Fruit fly (Drosophila melanogaster) whole organism, embryonic: Measurements from ENCODE around the gene RhoGEF4.

ENCODE experiments used
- CG10431 ChIP-seq: fragments of 200-800 bp; sonication (Bioruptor generic); optimal IDR thresholded peaks from 3 replicates; lab custom pipeline; 2018; ENCODE audit warnings: missing biosample characterization, mild to moderate bottlenecking, missing genetic modification characterization
- CG10979 ChIP-seq: fragments of 200-800 bp; sonication (Bioruptor generic); optimal IDR thresholded peaks from 2 replicates; lab custom pipeline; 2018; ENCODE audit warnings: missing biosample characterization, mild to moderate bottlenecking, missing genetic modification characterization, moderate library complexity
- CG11247 ChIP-seq: fragments of 200-800 bp; sonication (Bioruptor generic); IDR thresholded peaks from 2 replicates; pipeline ENCODE4 v1.3.6; 2022; ENCODE audit warnings: missing biosample characterization, missing genetic modification characterization
- CG11504 ChIP-seq: fragments of 200-800 bp; sonication (Bioruptor generic); optimal IDR thresholded peaks from 3 replicates; lab custom pipeline; 2019; ENCODE audit warnings: missing biosample characterization, mild to moderate bottlenecking, missing genetic modification characterization, moderate library complexity
- CG12071 ChIP-seq: fragments of 200-800 bp; sonication (Bioruptor generic); optimal IDR thresholded peaks from 3 replicates; lab custom pipeline; 2018; ENCODE audit warnings: missing biosample characterization, mild to moderate bottlenecking, missing genetic modification characterization
- CG12155 ChIP-seq: fragments of 200-800 bp; sonication (Bioruptor generic); optimal IDR thresholded peaks from 3 replicates; lab custom pipeline; 2016; ENCODE audit warnings: missing biosample characterization, missing genetic modification characterization
- CG12769 ChIP-seq: fragments of 200-800 bp; sonication (Bioruptor generic); optimal IDR thresholded peaks from 2 replicates; lab custom pipeline; 2019; ENCODE audit warnings: missing biosample characterization, mild to moderate bottlenecking, missing genetic modification characterization, moderate library complexity
- CG13296 ChIP-seq: fragments of 200-800 bp; sonication (Bioruptor generic); optimal IDR thresholded peaks from 3 replicates; lab custom pipeline; 2018; ENCODE audit warnings: missing biosample characterization, mild to moderate bottlenecking, missing genetic modification characterization
- CG15269 ChIP-seq: fragments of 200-800 bp; sonication (Bioruptor generic); optimal IDR thresholded peaks from 2 replicates; lab custom pipeline; 2018; ENCODE audit warnings: missing biosample characterization, mild to moderate bottlenecking, missing genetic modification characterization, moderate library complexity
- CG16815 ChIP-seq: fragments of 200-800 bp; sonication (Bioruptor generic); optimal IDR thresholded peaks from 3 replicates; lab custom pipeline; 2017; ENCODE audit warnings: missing biosample characterization, mild to moderate bottlenecking, missing genetic modification characterization
- CG17829 ChIP-seq: fragments of 200-800 bp; optimal IDR thresholded peaks from 2 replicates; lab custom pipeline; 2019; ENCODE audit warnings: missing biosample characterization, mild to moderate bottlenecking, missing genetic modification characterization, moderate library complexity
- CG1832 ChIP-seq: fragments of 200-800 bp; sonication (Bioruptor generic); optimal IDR thresholded peaks from 2 replicates; lab custom pipeline; 2017; ENCODE audit warnings: missing biosample characterization, mild to moderate bottlenecking, missing genetic modification characterization, inconsistent platforms
- CG2199 ChIP-seq: fragments of 200-800 bp; sonication (Bioruptor generic); IDR thresholded peaks from 3 replicates; pipeline ENCODE4 v1.3.6; 2022; ENCODE audit warnings: missing biosample characterization, missing genetic modification characterization
- CG33213 ChIP-seq: fragments of 200-800 bp; sonication (Bioruptor generic); optimal IDR thresholded peaks from 3 replicates; lab custom pipeline; 2016; ENCODE audit warnings: missing biosample characterization, missing genetic modification characterization
- CG3847 ChIP-seq: fragments of 200-800 bp; sonication (Bioruptor generic); IDR thresholded peaks from 2 replicates; pipeline ENCODE4 v1.3.6; 2022; ENCODE audit warnings: missing biosample characterization, missing genetic modification characterization
- CG6765 ChIP-seq: fragments of 200-800 bp; sonication (Bioruptor generic); optimal IDR thresholded peaks from 3 replicates; lab custom pipeline; 2017; ENCODE audit warnings: missing biosample characterization, mild to moderate bottlenecking, missing genetic modification characterization
- CG6813 ChIP-seq: fragments of 200-800 bp; sonication (Bioruptor generic); optimal IDR thresholded peaks from 2 replicates; lab custom pipeline; 2017; ENCODE audit warnings: missing biosample characterization, missing genetic modification characterization, mild to moderate bottlenecking, moderate library complexity, missing genetic modification reagents
- CG8290 ChIP-seq, 3 experiments: fragments of 200-800 bp; sonication (Bioruptor generic); optimal IDR thresholded peaks; 2 replicates each; lab custom pipeline; 2016 to 2019; ENCODE audit warnings: missing biosample characterization in 3 of 3, missing genetic modification characterization in 3 of 3, mild to moderate bottlenecking in 2 of 3, moderate library complexity in 1 of 3
- CG8478 ChIP-seq: fragments of >200 bp; optimal IDR thresholded peaks from 2 replicates; lab custom pipeline; 2018
- CTCF ChIP-seq: fragments of 200-800 bp; sonication (Bioruptor generic); optimal IDR thresholded peaks from 2 replicates; lab custom pipeline; 2017; ENCODE audit warnings: missing biosample characterization, mild to moderate bottlenecking, missing genetic modification characterization, moderate library complexity
- Fer1 ChIP-seq: fragments of 200-800 bp; sonication (Bioruptor generic); optimal IDR thresholded peaks from 2 replicates; lab custom pipeline; 2017; ENCODE audit warnings: missing biosample characterization, mild to moderate bottlenecking, missing genetic modification characterization
- Fer2 ChIP-seq: fragments of 200-800 bp; sonication (Bioruptor generic); optimal IDR thresholded peaks from 2 replicates; lab custom pipeline; 2018; ENCODE audit warnings: missing biosample characterization, mild to moderate bottlenecking, missing genetic modification characterization, moderate library complexity
- HLHmδ ChIP-seq: fragments of 200-800 bp; sonication (Bioruptor generic); optimal IDR thresholded peaks from 2 replicates; lab custom pipeline; 2018; ENCODE audit warnings: missing biosample characterization, mild to moderate bottlenecking, missing genetic modification characterization, moderate library complexity
- Hr78 ChIP-seq, 2 experiments: fragments of 200-800 bp in 1 of 2; fragments of >200 bp in 1 of 2; sonication (Bioruptor generic) in 1 of 2; optimal IDR thresholded peaks; 2 replicates each; lab custom pipeline; 2017 to 2019; ENCODE audit warnings: missing biosample characterization in 2 of 2, missing genetic modification characterization in 2 of 2, mild to moderate bottlenecking in 1 of 2, moderate library complexity in 1 of 2
- Med ChIP-seq: fragments of 200-800 bp; sonication (Bioruptor generic); peaks from one replicate; lab custom pipeline; 2016; ENCODE audit warnings: missing biosample characterization, missing genetic modification characterization, mild to moderate bottlenecking, inconsistent platforms, moderate library complexity
- NFAT ChIP-seq: fragments of 200-800 bp; sonication (Bioruptor generic); IDR thresholded peaks from 2 replicates; pipeline ENCODE4 v1.3.6; 2022; ENCODE audit warnings: missing biosample characterization, missing genetic modification characterization
- Nf-YC ChIP-seq: fragments of 200-800 bp; optimal IDR thresholded peaks from 3 replicates; lab custom pipeline; 2019; ENCODE audit warnings: missing biosample characterization, mild to moderate bottlenecking, missing genetic modification characterization, moderate library complexity
- PHDP ChIP-seq: fragments of 200-800 bp; sonication (Bioruptor generic); optimal IDR thresholded peaks from 3 replicates; lab custom pipeline; 2018; ENCODE audit warnings: missing biosample characterization, mild to moderate bottlenecking, missing genetic modification characterization, moderate library complexity
- YL-1 ChIP-seq: fragments of 200-800 bp; sonication (Bioruptor generic); optimal IDR thresholded peaks from 3 replicates; lab custom pipeline; 2017; ENCODE audit warnings: missing biosample characterization, mild to moderate bottlenecking, missing genetic modification characterization
- bbx ChIP-seq: fragments of 200-800 bp; sonication (Bioruptor generic); IDR thresholded peaks from 2 replicates; pipeline ENCODE4 v1.3.6; 2022; ENCODE audit warnings: missing biosample characterization, missing genetic modification characterization; ENCODE audit not compliant: partially characterized antibody
- dmrt99B ChIP-seq: fragments of 200-800 bp; sonication (Bioruptor generic); optimal IDR thresholded peaks from 2 replicates; lab custom pipeline; 2018; ENCODE audit warnings: missing biosample characterization, mild to moderate bottlenecking, missing genetic modification characterization, moderate library complexity
- dysf ChIP-seq: fragments of 200-800 bp; sonication (Bioruptor generic); IDR thresholded peaks from 3 replicates; pipeline ENCODE4 v1.3.6; 2022; ENCODE audit warnings: missing biosample characterization, missing genetic modification characterization
- gce ChIP-seq: fragments of 200-800 bp; sonication (Bioruptor generic); IDR thresholded peaks from 3 replicates; pipeline ENCODE4 v1.3.6; 2022; ENCODE audit warnings: missing biosample characterization, missing genetic modification characterization
- grn ChIP-seq: fragments of 200-800 bp; sonication (Bioruptor generic); optimal IDR thresholded peaks from 3 replicates; lab custom pipeline; 2017; ENCODE audit warnings: missing biosample characterization, missing genetic modification characterization
- gro ChIP-seq: fragments of 200-800 bp; sonication (Bioruptor generic); optimal IDR thresholded peaks from 2 replicates; lab custom pipeline; 2016; ENCODE audit warnings: missing biosample characterization, missing genetic modification characterization
- gsb-n ChIP-seq: fragments of 200-800 bp; sonication (Bioruptor generic); optimal IDR thresholded peaks from 3 replicates; lab custom pipeline; 2018; ENCODE audit warnings: missing biosample characterization, mild to moderate bottlenecking, missing genetic modification characterization
- insv ChIP-seq, 2 experiments: fragments of 200-800 bp; sonication (Bioruptor generic); optimal IDR thresholded peaks; 3 replicates each; lab custom pipeline; 2016 to 2018; ENCODE audit warnings: missing biosample characterization in 2 of 2, missing genetic modification characterization in 2 of 2
- klu ChIP-seq: fragments of 200-800 bp; sonication (Bioruptor generic); IDR thresholded peaks from 2 replicates; pipeline ENCODE4 v1.3.6; 2022; ENCODE audit warnings: missing biosample characterization, missing genetic modification characterization
- nerfin-1 ChIP-seq: fragments of 200-800 bp; sonication (Bioruptor generic); optimal IDR thresholded peaks from 3 replicates; lab custom pipeline; 2019; ENCODE audit warnings: missing biosample characterization, mild to moderate bottlenecking, missing genetic modification characterization, moderate library complexity
- nom ChIP-seq: fragments of 200-800 bp; sonication (Bioruptor generic); optimal IDR thresholded peaks from 2 replicates; lab custom pipeline; 2017; ENCODE audit warnings: missing biosample characterization, missing genetic modification characterization, mild to moderate bottlenecking, moderate library complexity, missing genetic modification reagents
- oc ChIP-seq: fragments of 200-800 bp; sonication (Bioruptor generic); optimal IDR thresholded peaks from 2 replicates; lab custom pipeline; 2018; ENCODE audit warnings: missing biosample characterization, mild to moderate bottlenecking, missing genetic modification characterization, moderate library complexity
- pan ChIP-seq, 4 experiments: fragments of >200 bp in 3 of 4; fragments of 200-800 bp in 1 of 4; sonication (Bioruptor generic) in 1 of 4; optimal IDR thresholded peaks in 3 of 4; IDR thresholded peaks in 1 of 4; 2 replicates each; pipeline versions ENCODE4 v1.3.6 to Lab custom; 2017 to 2022; ENCODE audit warnings: missing biosample characterization in 2 of 4, missing genetic modification characterization in 2 of 4, mixed read lengths in 1 of 4
- pros ChIP-seq: fragments of 200-800 bp; sonication (Bioruptor generic); optimal IDR thresholded peaks from 3 replicates; lab custom pipeline; 2019; ENCODE audit warnings: missing biosample characterization, mild to moderate bottlenecking, missing genetic modification characterization, moderate library complexity
- rib ChIP-seq: fragments of 200-800 bp; sonication (Bioruptor generic); IDR thresholded peaks from 2 replicates; pipeline ENCODE4 v1.3.6; 2022; ENCODE audit warnings: missing biosample characterization, missing genetic modification characterization
- row ChIP-seq: fragments of 200-800 bp; sonication (Bioruptor generic); IDR thresholded peaks from 3 replicates; pipeline ENCODE4 v1.3.6; 2022; ENCODE audit warnings: missing biosample characterization, missing genetic modification characterization
- sqz ChIP-seq: fragments of 200-800 bp; sonication (Bioruptor generic); optimal IDR thresholded peaks from 3 replicates; lab custom pipeline; 2018; ENCODE audit warnings: missing biosample characterization, mild to moderate bottlenecking, missing genetic modification characterization
- stwl ChIP-seq: fragments of 200-800 bp; sonication (Bioruptor generic); optimal IDR thresholded peaks from 3 replicates; lab custom pipeline; 2018; ENCODE audit warnings: missing biosample characterization, mild to moderate bottlenecking, missing genetic modification characterization, moderate library complexity
- zf30C ChIP-seq: fragments of 200-800 bp; sonication (Bioruptor generic); optimal IDR thresholded peaks from 3 replicates; lab custom pipeline; 2018; ENCODE audit warnings: missing biosample characterization, mild to moderate bottlenecking, missing genetic modification characterization
- zfh1 ChIP-seq: fragments of 200-800 bp; sonication (Bioruptor generic); IDR thresholded peaks from 3 replicates; pipeline ENCODE4 v1.3.6; 2022; ENCODE audit warnings: missing biosample characterization, missing genetic modification characterization

The RhoGEF4 gene

dm6 chr3L:7361095-7361522 lies 37.9 kb upstream of the RhoGEF4 start (continued):
- TF ChIP-seq Nf-YC (tag; lab: Kevin White, UChicago) = peak; percentile 82
- TF ChIP-seq CG13296 = peak; percentile 17
- TF ChIP-seq gce (GFP tag; lab: Robert Waterston, UW) = peak; percentile 47; the same call in 1 of the 3 replicates
- TF ChIP-seq CG6765 = no peak
- TF ChIP-seq zfh1 (GFP tag; lab: Robert Waterston, UW) = 0 out of 3 replicates have a peak, but pooled peaks have one; percentile 38
- TF ChIP-seq klu (GFP tag; lab: Robert Waterston, UW) = no peak
- peak; percentile 33; the same call in 1 of the 3 replicates for TF ChIP-seq dysf (GFP tag; lab: Robert Waterston, UW)
- TF ChIP-seq insv (GFP tag; optimal IDR thresholded peaks at IDR 0.05; lab: Kevin White, UChicago) = peak in 1 of 2 experiments; percentile 75
- peak; percentile 18 for TF ChIP-seq CG6813
- peak; percentile 76 for TF ChIP-seq CG12071 (GFP tag; lab: Kevin White, UChicago)
- TF ChIP-seq CG10979 = peak; percentile 0
- TF ChIP-seq nom (GFP tag; lab: Kevin White, UChicago) = peak; percentile 57
- no peak for TF ChIP-seq CG16815
- TF ChIP-seq CG12155 (GFP tag; lab: Kevin White, UChicago) = no peak
- TF ChIP-seq pros (GFP tag; lab: Kevin White, UChicago) = peak; percentile 69
- peak; percentile 16; the same call in 1 of the 2 replicates for TF ChIP-seq bbx (GFP tag; lab: Robert Waterston, UW)
- TF ChIP-seq CG8478 (lab: Kevin White, UChicago) = no peak
- TF ChIP-seq CG11504 (tag; lab: Kevin White, UChicago) = peak; percentile 41
- TF ChIP-seq stwl (tag; lab: Kevin White, UChicago) = no peak
- peak; percentile 83 for TF ChIP-seq CG2199 (GFP tag; lab: Robert Waterston, UW)
- no peak for TF ChIP-seq Fer2
- TF ChIP-seq CG33213 (GFP tag; lab: Kevin White, UChicago) = no peak
- peak; percentile 4 for TF ChIP-seq YL-1
- peak; percentile 67 for TF ChIP-seq sqz
- TF ChIP-seq CG10431 (GFP tag; lab: Kevin White, UChicago) = peak; percentile 99
- peak in 1 of 2 experiments; percentile 95 for TF ChIP-seq Hr78 (GFP tag; optimal IDR thresholded peaks at IDR 0.05; lab: Kevin White, UChicago)
- TF ChIP-seq CG17829 = peak; percentile 9
- peak; percentile 50 for TF ChIP-seq oc (tag; lab: Kevin White, UChicago)
- peak; percentile 32 for TF ChIP-seq dmrt99B
- no peak for TF ChIP-seq zf30C (GFP tag; lab: Kevin White, UChicago)
- peak; percentile 53 for TF ChIP-seq nerfin-1
- TF ChIP-seq CG11247 = no peak
- peak; percentile 30 for TF ChIP-seq gsb-n
- peak; percentile 42 for TF ChIP-seq HLHmδ (GFP tag; lab: Kevin White, UChicago)
- peak; percentile 8 for TF ChIP-seq CG15269 (tag; lab: Kevin White, UChicago)
- peak; percentile 51 for TF ChIP-seq CG12769 (tag; lab: Kevin White, UChicago)
- TF ChIP-seq pan (optimal IDR thresholded peaks at IDR 0.05; lab: Kevin White, UChicago) = no peak
- peak in 1 of 2 experiments; percentile 56 for TF ChIP-seq pan (GFP tag; optimal IDR thresholded peaks at IDR 0.05 in 1 of 2, IDR thresholded peaks at IDR 0.05 in 1 of 2)
- peak; percentile 46; the same call in 2 of the 3 replicates for TF ChIP-seq row (GFP tag; lab: Robert Waterston, UW)
- TF ChIP-seq PHDP (tag; lab: Kevin White, UChicago) = peak; percentile 17
- TF ChIP-seq gro = peak; percentile 40
- TF ChIP-seq CTCF (GFP tag; lab: Kevin White, UChicago) = peak; percentile 60
- TF ChIP-seq grn (GFP tag; lab: Kevin White, UChicago) = peak; percentile 94
- peak; percentile 18 for TF ChIP-seq Fer1 (GFP tag; lab: Kevin White, UChicago)
- TF ChIP-seq CG1832 = peak; percentile 22
- TF ChIP-seq Med (GFP tag; lab: Kevin White, UChicago) = peak; percentile 75
- no peak for TF ChIP-seq CG3847 (GFP tag; lab: Robert Waterston, UW)
- TF ChIP-seq CG8290 (GFP tag; optimal IDR thresholded peaks at IDR 0.05; lab: Kevin White, UChicago) = no peak
- peak in 1 of 2 experiments; percentile 8 for TF ChIP-seq CG8290 (tag; optimal IDR thresholded peaks at IDR 0.05; lab: Kevin White, UChicago)
- TF ChIP-seq NFAT (GFP tag; lab: Robert Waterston, UW) = no peak
- 0 out of 2 replicates have a peak, but pooled peaks have one; percentile 16 for TF ChIP-seq rib (GFP tag; lab: Robert Waterston, UW)
